Fruit fly (Drosophila melanogaster): Measurements from ENCODE around the gene lic.
A peak's percentile ranks its signal among the peaks of the same experiment; 100 is the strongest.

lic gene

dm6 chrX:13090656-13091261 is at the start of gene lic (continued):
- TF ChIP-seq CG9876 (GFP tag; optimal IDR thresholded peaks at IDR 0.05): no peak
- peak; percentile 42 for TF ChIP-seq MBD-R2 (GFP tag; IDR thresholded peaks at IDR 0.05)
- TF ChIP-seq bbx (GFP tag; IDR thresholded peaks at IDR 0.05; ENCODE audit: partially characterized antibody): peak; percentile 89
- peak; percentile 7 for TF ChIP-seq CG4617 (GFP tag; optimal IDR thresholded peaks at IDR 0.05; ENCODE audit: borderline replicate concordance)
- peak; percentile 26 for TF ChIP-seq CG9437 (GFP tag; optimal IDR thresholded peaks at IDR 0.05)
- TF ChIP-seq chif (GFP tag; optimal IDR thresholded peaks at IDR 0.05): no peak
- TF ChIP-seq otp (GFP tag; IDR thresholded peaks at IDR 0.05): no peak
- peak; percentile 64 for TF ChIP-seq hbn (GFP tag; IDR thresholded peaks at IDR 0.05; ENCODE audit: partially characterized antibody)
- TF ChIP-seq sna (GFP tag; IDR thresholded peaks at IDR 0.05; ENCODE audit: partially characterized antibody): peak; percentile 61
- no peak for TF ChIP-seq cad (GFP tag; optimal IDR thresholded peaks at IDR 0.05)
- no peak for TF ChIP-seq zen (tag; optimal IDR thresholded peaks at IDR 0.05)
- peak; percentile 86 for TF ChIP-seq zen2 (GFP tag; IDR thresholded peaks at IDR 0.05; ENCODE audit: partially characterized antibody)
- TF ChIP-seq Max (GFP tag; optimal IDR thresholded peaks at IDR 0.05): no peak
- TF ChIP-seq p53 (GFP tag; optimal IDR thresholded peaks at IDR 0.05): no peak
- no peak for TF ChIP-seq CG17328 (GFP tag; IDR thresholded peaks at IDR 0.05)
- TF ChIP-seq CG4360 (GFP tag; IDR thresholded peaks at IDR 0.05): no peak
- TF ChIP-seq bcd (GFP tag; optimal IDR thresholded peaks at IDR 0.05): no peak
- no peak for TF ChIP-seq HLH54F (GFP tag; optimal IDR thresholded peaks at IDR 0.05)
- TF ChIP-seq CG10209 (GFP tag; optimal IDR thresholded peaks at IDR 0.05): no peak
- TF ChIP-seq CG32772 (GFP tag; IDR thresholded peaks at IDR 0.05): no peak
- TF ChIP-seq CG7839 (tag; optimal IDR thresholded peaks at IDR 0.05): no peak
- no peak for TF ChIP-seq CG13296 (GFP tag; optimal IDR thresholded peaks at IDR 0.05)
- no peak for TF ChIP-seq CG1602 (GFP tag; optimal IDR thresholded peaks at IDR 0.05)
- TF ChIP-seq CG5180 (GFP tag; optimal IDR thresholded peaks at IDR 0.05): no peak
- TF ChIP-seq CG18599 (GFP tag; optimal IDR thresholded peaks at IDR 0.05): no peak
- TF ChIP-seq CG4730 (GFP tag; IDR thresholded peaks at IDR 0.05): no peak
- TF ChIP-seq twi (tag; optimal IDR thresholded peaks at IDR 0.05): no peak
- TF ChIP-seq Ets97D (GFP tag; optimal IDR thresholded peaks at IDR 0.05): peak; percentile 7
- no peak for TF ChIP-seq CG13424 (tag; optimal IDR thresholded peaks at IDR 0.05)
- TF ChIP-seq CG12236 (GFP tag; optimal IDR thresholded peaks at IDR 0.05): no peak
- no peak for TF ChIP-seq Antp (GFP tag; optimal IDR thresholded peaks at IDR 0.05)
- TF ChIP-seq CG16813 (GFP tag; IDR thresholded peaks at IDR 0.05; ENCODE audit: partially characterized antibody): peak; percentile 81
- no peak for TF ChIP-seq CG43689 (GFP tag; IDR thresholded peaks at IDR 0.05)
- TF ChIP-seq fd96Cb (tag; optimal IDR thresholded peaks at IDR 0.05): no peak
- TF ChIP-seq CG7556 (GFP tag; optimal IDR thresholded peaks at IDR 0.05): no peak
- TF ChIP-seq CG12155 (GFP tag; optimal IDR thresholded peaks at IDR 0.05): no peak
- TF ChIP-seq kah (GFP tag; optimal IDR thresholded peaks at IDR 0.05): no peak
- TF ChIP-seq bowl (GFP tag; IDR thresholded peaks at IDR 0.05): no peak
- no peak for TF ChIP-seq dm (GFP tag; optimal IDR thresholded peaks at IDR 0.05)
- TF ChIP-seq Hsf (GFP tag; optimal IDR thresholded peaks at IDR 0.05): no peak
- TF ChIP-seq PHDP (tag; optimal IDR thresholded peaks at IDR 0.05): no peak
- TF ChIP-seq BEAF-32 (GFP tag; optimal IDR thresholded peaks at IDR 0.05): peak; percentile 72
- TF ChIP-seq mld (GFP tag; IDR thresholded peaks at IDR 0.05; ENCODE audit: partially characterized antibody): peak; percentile 81; the same call in 1 of the 3 replicates
- peak; percentile 28 for TF ChIP-seq Med (GFP tag)
- TF ChIP-seq E2f1 (GFP tag; IDR thresholded peaks at IDR 0.05): no peak
- no peak for TF ChIP-seq croc (GFP tag; conservative IDR thresholded peaks at IDR 0.05)
- no peak for TF ChIP-seq CG3847 (GFP tag; IDR thresholded peaks at IDR 0.05)
- TF ChIP-seq MTF-1 (GFP tag; optimal IDR thresholded peaks at IDR 0.05; ENCODE audit: borderline replicate concordance): no peak
- no peak for TF ChIP-seq CG18619 (GFP tag; optimal IDR thresholded peaks at IDR 0.05)
- TF ChIP-seq stwl (tag; optimal IDR thresholded peaks at IDR 0.05): peak; percentile 98

All from whole organism, embryonic.